Worm (Caenorhabditis elegans): ENCODE measurements around the gene fbf-1.

Gene fbf-1

ce11 chrII:6080743-6081142 lies at the start of gene fbf-1:
Gene fbf-1 (minus strand): TSS chrII:6080843.
- TF ChIP-seq zip-8 (tag; optimal IDR thresholded peaks at IDR 0.05): no peak
- no peak for TF ChIP-seq mep-1 (tag; optimal IDR thresholded peaks at IDR 0.05)
- TF ChIP-seq sem-2 (GFP tag; optimal IDR thresholded peaks at IDR 0.05): no peak
- TF ChIP-seq unc-62 (GFP tag; optimal IDR thresholded peaks at IDR 0.05): no peak
- TF ChIP-seq tbx-8 (GFP tag; optimal IDR thresholded peaks at IDR 0.05): no peak
- no peak for TF ChIP-seq unc-120 (tag; optimal IDR thresholded peaks at IDR 0.05; ENCODE audit: poor library complexity, severe bottlenecking)
- no peak for TF ChIP-seq nhr-76 (tag; optimal IDR thresholded peaks at IDR 0.05)
- TF ChIP-seq nhr-2 (tag; optimal IDR thresholded peaks at IDR 0.05): no peak
- no peak for TF ChIP-seq ztf-11 (tag; optimal IDR thresholded peaks at IDR 0.05)
- no peak for TF ChIP-seq M03D4.4 (tag; optimal IDR thresholded peaks at IDR 0.05)
- TF ChIP-seq mls-2 (tag; optimal IDR thresholded peaks at IDR 0.05): no peak
- no peak for TF ChIP-seq mab-5 (tag; optimal IDR thresholded peaks at IDR 0.05)
- no peak for TF ChIP-seq elt-3 (tag; optimal IDR thresholded peaks at IDR 0.05)
- no peak for TF ChIP-seq lsy-2 (tag; optimal IDR thresholded peaks at IDR 0.05)
- no peak for TF ChIP-seq ceh-43 (GFP tag; optimal IDR thresholded peaks at IDR 0.05)
- TF ChIP-seq pha-4 (tag; optimal IDR thresholded peaks at IDR 0.05): no peak
- TF ChIP-seq ceh-39 (tag; optimal IDR thresholded peaks at IDR 0.05): no peak
- no peak for TF ChIP-seq unc-39 (tag; optimal IDR thresholded peaks at IDR 0.05)

ce11 chrII:6125259-6125658 lies 44.6 kb upstream of the fbf-1 start, which contains the start of gene rars-2:
Gene rars-2 (plus strand): TSS chrII:6125559.
- TF ChIP-seq ham-2 (GFP tag; optimal IDR thresholded peaks at IDR 0.05): no peak
- TF ChIP-seq mls-2 (tag; optimal IDR thresholded peaks at IDR 0.05): no peak
- TF ChIP-seq cnd-1 (tag; optimal IDR thresholded peaks at IDR 0.05): no peak
- TF ChIP-seq nhr-12 (tag; optimal IDR thresholded peaks at IDR 0.05): no peak
- no peak for TF ChIP-seq bed-3 (GFP tag; optimal IDR thresholded peaks at IDR 0.05)
- TF ChIP-seq elt-1 (tag; optimal IDR thresholded peaks at IDR 0.05; ENCODE audit: borderline replicate concordance, insufficient read depth): no peak
- TF ChIP-seq mep-1 (tag; optimal IDR thresholded peaks at IDR 0.05): no peak
- no peak for TF ChIP-seq sem-2 (GFP tag; optimal IDR thresholded peaks at IDR 0.05)
- TF ChIP-seq lin-13 (tag; optimal IDR thresholded peaks at IDR 0.05): no peak
- no peak for TF ChIP-seq sptf-1 (tag; optimal IDR thresholded peaks at IDR 0.05)
- TF ChIP-seq unc-120 (tag; optimal IDR thresholded peaks at IDR 0.05; ENCODE audit: poor library complexity, severe bottlenecking): no peak
- no peak for TF ChIP-seq snpc-4 (tag; optimal IDR thresholded peaks at IDR 0.05)
- TF ChIP-seq unc-39 (tag; optimal IDR thresholded peaks at IDR 0.05): no peak
- no peak for TF ChIP-seq elt-3 (tag; optimal IDR thresholded peaks at IDR 0.05)
- TF ChIP-seq nhr-28 (tag; optimal IDR thresholded peaks at IDR 0.05): no peak
- TF ChIP-seq ces-1 (GFP tag; optimal IDR thresholded peaks at IDR 0.05): no peak
- no peak for TF ChIP-seq zip-8 (tag; optimal IDR thresholded peaks at IDR 0.05)

- TF ChIP-seq ztf-11 (tag; optimal IDR thresholded peaks at IDR 0.05) (no peak), M03D4.4 (tag; optimal IDR thresholded peaks at IDR 0.05) (no peak), mab-5 (tag; optimal IDR thresholded peaks at IDR 0.05) (no peak), pha-4 (tag; optimal IDR thresholded peaks at IDR 0.05) (no peak), nhr-237 (tag; optimal IDR thresholded peaks at IDR 0.05) (no peak), drap-1 (GFP tag; optimal IDR thresholded peaks at IDR 0.05) (no peak), nhr-2 (tag; optimal IDR thresholded peaks at IDR 0.05) (no peak), unc-62 (GFP tag; optimal IDR thresholded peaks at IDR 0.05) (no peak), flh-1 (GFP tag; optimal IDR thresholded peaks at IDR 0.05) (no peak), nhr-76 (tag; optimal IDR thresholded peaks at IDR 0.05) (no peak), ceh-43 (GFP tag; optimal IDR thresholded peaks at IDR 0.05) (no peak), zip-8 (tag; optimal IDR thresholded peaks at IDR 0.05) (no peak), lin-32 (GFP tag; optimal IDR thresholded peaks at IDR 0.05) (no peak), mep-1 (tag; optimal IDR thresholded peaks at IDR 0.05) (no peak)
Observed at ce11 chrII:6123513-6123912, 42.9 kb upstream of the fbf-1 start, which contains the start of gene C29H12.2. Gene C29H12.2 (plus strand): TSS chrII:6123809.

- TF ChIP-seq nhr-2 (tag; optimal IDR thresholded peaks at IDR 0.05): no peak
- TF ChIP-seq mls-2 (tag; optimal IDR thresholded peaks at IDR 0.05): no peak
- TF ChIP-seq ham-2 (GFP tag; optimal IDR thresholded peaks at IDR 0.05): no peak
- no peak for TF ChIP-seq snpc-4 (tag; optimal IDR thresholded peaks at IDR 0.05)
- no peak for TF ChIP-seq nhr-12 (tag; optimal IDR thresholded peaks at IDR 0.05)
- no peak for TF ChIP-seq ceh-39 (tag; optimal IDR thresholded peaks at IDR 0.05)
- TF ChIP-seq nhr-237 (tag; optimal IDR thresholded peaks at IDR 0.05): no peak
Observed at ce11 chrII:6122641-6123424, 42.2 kb upstream of the fbf-1 start.

Data from whole organism, mixed stage, embryonic.